Worm (Caenorhabditis elegans): Measurements from ENCODE around the gene arx-4.

DNA sequence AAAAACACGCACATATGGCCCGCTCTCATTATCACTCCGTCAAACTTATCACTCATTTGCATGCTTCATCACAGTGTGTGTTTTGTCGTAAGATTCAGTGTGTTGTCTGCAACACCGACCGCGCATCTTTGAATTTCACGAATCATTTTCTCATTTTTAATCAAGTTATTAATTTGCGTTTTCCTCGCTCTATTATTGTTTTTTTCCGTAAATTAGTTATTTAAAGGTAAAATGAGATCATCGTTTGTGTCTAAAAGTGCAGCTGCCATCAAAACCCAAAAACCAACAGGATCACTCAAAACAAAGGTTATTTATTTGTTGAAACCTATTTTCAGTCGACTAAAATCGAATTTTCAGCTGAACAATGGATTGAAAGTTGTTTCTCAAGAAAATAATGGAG lies 17.5 kb downstream of the arx-4 start, which contains the start of the genes T24C4.5 and ucr-2.3:
- TF ChIP-seq hif-1 (tag; optimal IDR thresholded peaks at IDR 0.05): no peak
- no peak for TF ChIP-seq snpc-4 (tag; optimal IDR thresholded peaks at IDR 0.05)
- no peak for TF ChIP-seq lsy-2 (tag; optimal IDR thresholded peaks at IDR 0.05)
- TF ChIP-seq ZK337.2 (GFP tag; IDR thresholded peaks at IDR 0.05): no peak
- no peak for TF ChIP-seq unc-62 (GFP tag; optimal IDR thresholded peaks at IDR 0.05 in 1 of 2)
- no peak for TF ChIP-seq unc-62 (tag; optimal IDR thresholded peaks at IDR 0.05)
- TF ChIP-seq nhr-11 (tag; optimal IDR thresholded peaks at IDR 0.05): no peak
- TF ChIP-seq pha-4 (GFP tag; IDR thresholded peaks at IDR 0.05): no peak
- TF ChIP-seq pha-4 (tag; optimal IDR thresholded peaks at IDR 0.05): no peak
- TF ChIP-seq ztf-11 (tag; optimal IDR thresholded peaks at IDR 0.05): no peak
- TF ChIP-seq madf-9 (GFP tag; conservative IDR thresholded peaks at IDR 0.05): no peak
- no peak for TF ChIP-seq ztf-7 (tag; optimal IDR thresholded peaks at IDR 0.05)
- no peak for TF ChIP-seq mdl-1 (tag; optimal IDR thresholded peaks at IDR 0.05)
- TF ChIP-seq D1046.2 (GFP tag; IDR thresholded peaks at IDR 0.05): no peak
- TF ChIP-seq tra-1 (GFP tag; IDR thresholded peaks at IDR 0.05): no peak
- no peak for TF ChIP-seq mxl-3 (GFP tag; optimal IDR thresholded peaks at IDR 0.05)
